Fruit fly (Drosophila melanogaster) whole organism, embryonic: ENCODE results near the gene RfC3.

Experiments
- Abd-B ChIP-seq: fragments of 200-800 bp; sonication (Bioruptor generic); optimal IDR thresholded peaks from 2 replicates; lab custom pipeline; 2018; ENCODE audit warnings: missing biosample characterization, mild to moderate bottlenecking, missing genetic modification characterization, moderate library complexity
- CG10979 ChIP-seq: fragments of 200-800 bp; sonication (Bioruptor generic); optimal IDR thresholded peaks from 2 replicates; lab custom pipeline; 2018; ENCODE audit warnings: missing biosample characterization, mild to moderate bottlenecking, missing genetic modification characterization, moderate library complexity
- CG12155 ChIP-seq: fragments of 200-800 bp; sonication (Bioruptor generic); optimal IDR thresholded peaks from 3 replicates; lab custom pipeline; 2016; ENCODE audit warnings: missing biosample characterization, missing genetic modification characterization
- CG12219 ChIP-seq: fragments of 200-800 bp; sonication (Bioruptor generic); optimal IDR thresholded peaks from 3 replicates; lab custom pipeline; 2018; ENCODE audit warnings: missing biosample characterization, mild to moderate bottlenecking, missing genetic modification characterization
- CG12299 ChIP-seq: fragments of 200-800 bp; sonication (Bioruptor generic); optimal IDR thresholded peaks from 2 replicates; lab custom pipeline; 2018; ENCODE audit warnings: missing biosample characterization, mild to moderate bottlenecking, missing genetic modification characterization
- CG13775 ChIP-seq: fragments of 200-800 bp; sonication (Bioruptor generic); optimal IDR thresholded peaks from 3 replicates; lab custom pipeline; 2017; ENCODE audit warnings: missing biosample characterization, mild to moderate bottlenecking, missing genetic modification characterization
- CG1602 ChIP-seq: fragments of 200-800 bp; sonication (Bioruptor generic); optimal IDR thresholded peaks from 3 replicates; lab custom pipeline; 2016; ENCODE audit warnings: missing biosample characterization, missing genetic modification characterization
- CG17829 ChIP-seq: fragments of 200-800 bp; optimal IDR thresholded peaks from 2 replicates; lab custom pipeline; 2019; ENCODE audit warnings: missing biosample characterization, mild to moderate bottlenecking, missing genetic modification characterization, moderate library complexity
- CG17912 ChIP-seq: fragments of 200-800 bp; sonication (Bioruptor generic); optimal IDR thresholded peaks from 2 replicates; lab custom pipeline; 2018; ENCODE audit warnings: missing biosample characterization, mild to moderate bottlenecking, missing genetic modification characterization
- CG18764 ChIP-seq: fragments of 200-800 bp; sonication (Bioruptor generic); optimal IDR thresholded peaks from 3 replicates; lab custom pipeline; 2016; ENCODE audit warnings: missing biosample characterization, missing genetic modification characterization
- CG4328 ChIP-seq: fragments of 200-800 bp; sonication (Bioruptor generic); optimal IDR thresholded peaks from 3 replicates; lab custom pipeline; 2017; ENCODE audit warnings: missing biosample characterization, missing genetic modification reagents, missing genetic modification characterization
- CG6791 ChIP-seq: fragments of 200-800 bp; sonication (Bioruptor generic); IDR thresholded peaks from 3 replicates; pipeline ENCODE4 v1.3.6; 2022; ENCODE audit warnings: missing biosample characterization, missing genetic modification characterization; ENCODE audit not compliant: partially characterized antibody
- CG7786 ChIP-seq: fragments of 200-800 bp; sonication (Bioruptor generic); optimal IDR thresholded peaks from 2 replicates; lab custom pipeline; 2016; ENCODE audit warnings: missing biosample characterization, missing genetic modification characterization
- CG9609 ChIP-seq: fragments of 200-800 bp; sonication (Bioruptor generic); optimal IDR thresholded peaks from 3 replicates; lab custom pipeline; 2016; ENCODE audit warnings: missing biosample characterization, missing genetic modification characterization
- CrebB ChIP-seq: fragments of 200-800 bp; sonication (Bioruptor generic); optimal IDR thresholded peaks from 3 replicates; lab custom pipeline; 2018; ENCODE audit warnings: missing biosample characterization, mild to moderate bottlenecking, missing genetic modification characterization
- Dek ChIP-seq: fragments of 200-800 bp; sonication (Bioruptor generic); optimal IDR thresholded peaks from 3 replicates; lab custom pipeline; 2019; ENCODE audit warnings: missing biosample characterization, mild to moderate bottlenecking, missing genetic modification characterization, moderate library complexity
- Ets65A ChIP-seq: fragments of 200-800 bp; sonication (Bioruptor generic); peaks from one replicate; lab custom pipeline; 2016; ENCODE audit warnings: missing biosample characterization, missing genetic modification characterization
- Gsc ChIP-seq: fragments of 200-800 bp; sonication (Bioruptor generic); IDR thresholded peaks from 2 replicates; pipeline ENCODE4 v1.3.6; 2022; ENCODE audit warnings: missing biosample characterization, missing genetic modification characterization
- Kr ChIP-seq: fragments of 200-800 bp; sonication (Bioruptor generic); optimal IDR thresholded peaks from 2 replicates; lab custom pipeline; 2017; ENCODE audit warnings: missing biosample characterization, mild to moderate bottlenecking, missing genetic modification characterization
- Mrtf ChIP-seq: fragments of 200-800 bp; sonication (Bioruptor generic); IDR thresholded peaks from 3 replicates; pipeline ENCODE4 v1.3.6; 2022; ENCODE audit warnings: missing biosample characterization, missing genetic modification characterization
- Scr ChIP-seq: fragments of 200-800 bp; sonication (Bioruptor generic); IDR thresholded peaks from 2 replicates; pipeline ENCODE4 v1.3.6; 2022; ENCODE audit warnings: missing biosample characterization, missing genetic modification characterization; ENCODE audit not compliant: partially characterized antibody
- Vsx1 ChIP-seq: fragments of 200-800 bp; sonication (Bioruptor generic); optimal IDR thresholded peaks from 2 replicates; lab custom pipeline; 2017; ENCODE audit warnings: missing biosample characterization, mild to moderate bottlenecking, missing genetic modification characterization, missing genetic modification reagents
- ab ChIP-seq: fragments of 200-800 bp; sonication (Bioruptor generic); optimal IDR thresholded peaks from 2 replicates; lab custom pipeline; 2016; ENCODE audit warnings: missing biosample characterization, missing genetic modification characterization
- aop ChIP-seq: fragments of 200-800 bp; sonication (Bioruptor generic); IDR thresholded peaks from 2 replicates; pipeline ENCODE4 v1.3.6; 2022; ENCODE audit warnings: missing biosample characterization, missing genetic modification characterization
- ara ChIP-seq: fragments of 200-800 bp; sonication (Bioruptor generic); IDR thresholded peaks from 2 replicates; pipeline ENCODE4 v1.3.6; 2022; ENCODE audit warnings: missing biosample characterization, missing genetic modification characterization
- ash1 ChIP-seq: fragments of 200-800 bp; sonication (Bioruptor generic); optimal IDR thresholded peaks from 2 replicates; lab custom pipeline; 2018; ENCODE audit warnings: missing biosample characterization, mild to moderate bottlenecking, missing genetic modification characterization
- az2 ChIP-seq: fragments of 200-800 bp; sonication (Bioruptor generic); optimal IDR thresholded peaks from 3 replicates; lab custom pipeline; 2016; ENCODE audit warnings: missing biosample characterization, missing genetic modification characterization
- bbx ChIP-seq: fragments of 200-800 bp; sonication (Bioruptor generic); IDR thresholded peaks from 2 replicates; pipeline ENCODE4 v1.3.6; 2022; ENCODE audit warnings: missing biosample characterization, missing genetic modification characterization; ENCODE audit not compliant: partially characterized antibody
- br ChIP-seq: fragments of >200 bp; optimal IDR thresholded peaks from 2 replicates; lab custom pipeline; 2017
- dan ChIP-seq: fragments of 200-800 bp; sonication (Bioruptor generic); IDR thresholded peaks from 2 replicates; pipeline ENCODE4 v1.3.6; 2022; ENCODE audit warnings: missing biosample characterization, missing genetic modification characterization
- fd64A ChIP-seq: fragments of 200-800 bp; sonication (Bioruptor generic); optimal IDR thresholded peaks from 3 replicates; lab custom pipeline; 2018; ENCODE audit warnings: missing biosample characterization, mild to moderate bottlenecking, missing genetic modification characterization
- fru ChIP-seq: fragments of >200 bp; optimal IDR thresholded peaks from 2 replicates; lab custom pipeline; 2017
- gem ChIP-seq: fragments of 200-800 bp; sonication (Bioruptor generic); optimal IDR thresholded peaks from 2 replicates; lab custom pipeline; 2019; ENCODE audit warnings: missing biosample characterization, mild to moderate bottlenecking, missing genetic modification characterization, moderate library complexity
- hkb ChIP-seq, 2 experiments: fragments of 200-800 bp in 1 of 2; fragments of >200 bp in 1 of 2; sonication (Bioruptor generic) in 1 of 2; IDR thresholded peaks in 1 of 2; optimal IDR thresholded peaks in 1 of 2; 2 replicates each; pipeline versions ENCODE4 v1.3.6 to Lab custom; 2017 to 2022; ENCODE audit warnings: missing biosample characterization in 1 of 2, missing genetic modification characterization in 1 of 2
- hth ChIP-seq: fragments of >200 bp; optimal IDR thresholded peaks from 2 replicates; lab custom pipeline; 2017; ENCODE audit warnings: inconsistent platforms
- kah ChIP-seq: fragments of 200-800 bp; sonication (Bioruptor generic); optimal IDR thresholded peaks from 2 replicates; lab custom pipeline; 2018; ENCODE audit warnings: missing biosample characterization, mild to moderate bottlenecking, missing genetic modification characterization
- knrl ChIP-seq: fragments of 200-800 bp; sonication (Bioruptor generic); IDR thresholded peaks from 3 replicates; pipeline ENCODE4 v1.3.6; 2022; ENCODE audit warnings: missing biosample characterization, missing genetic modification characterization; ENCODE audit not compliant: partially characterized antibody
- lola ChIP-seq, 3 experiments: fragments of >200 bp in 2 of 3; fragments of 200-800 bp in 1 of 3; sonication (Bioruptor generic) in 1 of 3; optimal IDR thresholded peaks; 2 replicates each; lab custom pipeline; 2017 to 2019; ENCODE audit warnings: missing biosample characterization in 3 of 3, missing genetic modification characterization in 3 of 3, mild to moderate bottlenecking in 1 of 3, moderate library complexity in 1 of 3
- nerfin-1 ChIP-seq: fragments of 200-800 bp; sonication (Bioruptor generic); optimal IDR thresholded peaks from 3 replicates; lab custom pipeline; 2019; ENCODE audit warnings: missing biosample characterization, mild to moderate bottlenecking, missing genetic modification characterization, moderate library complexity
- oc ChIP-seq: fragments of 200-800 bp; sonication (Bioruptor generic); optimal IDR thresholded peaks from 2 replicates; lab custom pipeline; 2018; ENCODE audit warnings: missing biosample characterization, mild to moderate bottlenecking, missing genetic modification characterization, moderate library complexity
- otp ChIP-seq: fragments of 200-800 bp; sonication (Bioruptor generic); IDR thresholded peaks from 3 replicates; pipeline ENCODE4, ENCODE4 v1.3.6; 2022; ENCODE audit warnings: missing biosample characterization, missing genetic modification characterization
- peb ChIP-seq: fragments of 200-800 bp; sonication (Bioruptor generic); IDR thresholded peaks from 2 replicates; pipeline ENCODE4 v1.3.6; 2022; ENCODE audit warnings: missing biosample characterization, missing genetic modification characterization
- shn ChIP-seq: fragments of 200-800 bp; sonication (Bioruptor generic); optimal IDR thresholded peaks from 3 replicates; lab custom pipeline; 2016; ENCODE audit warnings: missing biosample characterization, missing genetic modification characterization
- sisA ChIP-seq: fragments of 200-800 bp; sonication (Bioruptor generic); IDR thresholded peaks from 2 replicates; pipeline ENCODE4 v1.3.6; 2022; ENCODE audit warnings: missing biosample characterization, missing genetic modification characterization
- slp2 ChIP-seq: fragments of 200-800 bp; sonication (Bioruptor generic); optimal IDR thresholded peaks from 2 replicates; lab custom pipeline; 2016; ENCODE audit warnings: missing biosample characterization, missing genetic modification characterization
- tio ChIP-seq: fragments of 200-800 bp; sonication (Bioruptor generic); optimal IDR thresholded peaks from 2 replicates; lab custom pipeline; 2017; ENCODE audit warnings: missing biosample characterization, missing genetic modification characterization, inconsistent platforms
- tll ChIP-seq, 2 experiments: fragments of 200-800 bp in 1 of 2; fragments of >200 bp in 1 of 2; sonication (Bioruptor generic) in 1 of 2; optimal IDR thresholded peaks; 2 replicates each; lab custom pipeline; 2017 to 2019; ENCODE audit warnings: missing biosample characterization in 2 of 2, missing genetic modification characterization in 2 of 2, mild to moderate bottlenecking in 1 of 2, moderate library complexity in 1 of 2
- tx ChIP-seq: fragments of 200-800 bp; sonication (Bioruptor generic); optimal IDR thresholded peaks from 2 replicates; lab custom pipeline; 2016; ENCODE audit warnings: missing biosample characterization, missing genetic modification characterization
- wor ChIP-seq: fragments of 200-800 bp; sonication (Bioruptor generic); IDR thresholded peaks from 2 replicates; pipeline ENCODE4 v1.3.6; 2022; ENCODE audit warnings: missing biosample characterization, missing genetic modification characterization
- zf30C ChIP-seq: fragments of 200-800 bp; sonication (Bioruptor generic); optimal IDR thresholded peaks from 3 replicates; lab custom pipeline; 2018; ENCODE audit warnings: missing biosample characterization, mild to moderate bottlenecking, missing genetic modification characterization

Gene RfC3

dm6 chr2L:10430802-10431476 lies 11.9 kb downstream of the RfC3 start, which contains the start of the genes Bug22 and TfIIB (continued):
- TF ChIP-seq CG17829 (peak; percentile 80), wor (GFP tag; lab: Robert Waterston, UW) (no peak), ara (GFP tag; lab: Robert Waterston, UW) (peak; percentile 38; the same call in 1 of the 2 replicates), fd64A (GFP tag; lab: Kevin White, UChicago) (no peak), sisA (GFP tag; lab: Robert Waterston, UW) (peak; percentile 51), CG1602 (peak; percentile 71), dan (GFP tag; lab: Robert Waterston, UW) (no peak), zf30C (no peak), CG13775 (GFP tag; lab: Kevin White, UChicago) (peak; percentile 77), hth (lab: Kevin White, UChicago) (no peak), CG18764 (GFP tag; lab: Kevin White, UChicago) (peak; percentile 62), ash1 (GFP tag; lab: Kevin White, UChicago) (no peak), slp2 (GFP tag; lab: Kevin White, UChicago) (peak; percentile 57), Vsx1 (no peak), peb (GFP tag; lab: Robert Waterston, UW) (no peak), hkb (optimal IDR thresholded peaks at IDR 0.05; lab: Kevin White, UChicago) (no peak), hkb (GFP tag; IDR thresholded peaks at IDR 0.05; lab: Robert Waterston, UW) (peak; percentile 75), tll (GFP tag; optimal IDR thresholded peaks at IDR 0.05; lab: Kevin White, UChicago) (peak in 1 of 2 experiments; percentile 50), bbx (GFP tag; lab: Robert Waterston, UW) (0 out of 2 replicates have a peak, but pooled peaks have one; percentile 15), CG6791 (GFP tag; lab: Robert Waterston, UW) (peak; percentile 22; the same call in 1 of the 3 replicates), aop (GFP tag; lab: Robert Waterston, UW) (no peak), Abd-B (GFP tag; lab: Kevin White, UChicago) (peak; percentile 50), CG17912 (GFP tag; lab: Kevin White, UChicago) (peak; percentile 32), CG7786 (GFP tag; lab: Kevin White, UChicago) (peak; percentile 66), az2 (GFP tag; lab: Kevin White, UChicago) (peak; percentile 76), shn (GFP tag; lab: Kevin White, UChicago) (peak; percentile 71), kah (GFP tag; lab: Kevin White, UChicago) (no peak), fru (lab: Kevin White, UChicago) (no peak), Kr (GFP tag; lab: Kevin White, UChicago) (no peak), tx (peak; percentile 46), nerfin-1 (tag; lab: Kevin White, UChicago) (peak; percentile 43), lola (GFP tag; optimal IDR thresholded peaks at IDR 0.05; lab: Kevin White, UChicago) (peak in 1 of 3 experiments; percentile 54), Ets65A (GFP tag; lab: Kevin White, UChicago) (peak; percentile 94), br (no peak), CrebB (tag; lab: Kevin White, UChicago) (peak; percentile 14), gem (peak; percentile 85), CG9609 (GFP tag; lab: Kevin White, UChicago) (peak; percentile 63), Gsc (GFP tag; lab: Robert Waterston, UW) (no peak), CG4328 (GFP tag; lab: Kevin White, UChicago) (peak; percentile 44), otp (GFP tag; lab: Robert Waterston, UW) (peak; percentile 78; the same call in 2 of the 3 replicates), oc (tag; lab: Kevin White, UChicago) (no peak), Mrtf (GFP tag; lab: Robert Waterston, UW) (no peak; the same call in 2 of the 3 replicates), ab (GFP tag; lab: Kevin White, UChicago) (no peak), Dek (tag; lab: Kevin White, UChicago) (peak; percentile 76), Scr (no peak), tio (GFP tag; lab: Kevin White, UChicago) (no peak), CG12299 (tag; lab: Kevin White, UChicago) (peak; percentile 28), CG12219 (GFP tag; lab: Kevin White, UChicago) (peak; percentile 28), knrl (GFP tag; lab: Robert Waterston, UW) (no peak), CG12155 (peak; percentile 72), CG10979 (peak; percentile 42)
